Worm (Caenorhabditis elegans): ENCODE data around the gene lgc-35.

ce11 chrII:12798814-12799213 lies 41.1 kb downstream of the lgc-35 start:
- no peak for TF ChIP-seq nhr-11 (tag; optimal IDR thresholded peaks at IDR 0.05)
- no peak for TF ChIP-seq zag-1 (tag; optimal IDR thresholded peaks at IDR 0.05)
- TF ChIP-seq mdl-1 (tag; optimal IDR thresholded peaks at IDR 0.05), result peak; percentile 73 to 80
- TF ChIP-seq blmp-1 (tag; optimal IDR thresholded peaks at IDR 0.05; ENCODE audit: insufficient read depth), result peak; percentile 62
- TF ChIP-seq ama-1 (optimal IDR thresholded peaks at IDR 0.05), result no peak
- TF ChIP-seq nhr-25 (tag; optimal IDR thresholded peaks at IDR 0.05), result peak; percentile 91
- TF ChIP-seq unc-55 (GFP tag; optimal IDR thresholded peaks at IDR 0.05), result no peak
- TF ChIP-seq ceh-82 (tag; optimal IDR thresholded peaks at IDR 0.05), result no peak

Data from whole organism, L2 larva.